Worm (Caenorhabditis elegans): ENCODE results near the gene R02F2.7.

DNA sequence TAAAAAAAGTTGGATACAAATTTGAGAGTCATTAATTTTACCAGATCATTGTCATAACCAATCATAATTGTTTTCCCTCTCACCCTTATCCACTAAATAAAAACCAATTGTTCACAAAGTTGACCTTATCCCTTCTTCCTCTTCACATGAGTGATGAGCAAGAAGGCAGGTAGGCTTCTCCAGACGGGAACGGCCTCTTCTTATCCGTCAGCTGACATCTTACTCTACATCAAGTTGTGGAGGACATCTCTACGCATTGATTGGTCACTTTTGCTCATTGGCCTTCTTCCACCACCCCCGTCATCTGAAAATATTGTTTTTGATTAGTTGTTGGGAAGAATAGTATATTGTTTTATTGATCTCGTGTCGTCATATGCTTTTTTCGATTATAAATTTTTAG lies 2.8 kb upstream of the R02F2.7 start:
- no peak for TF ChIP-seq fos-1 (tag; optimal IDR thresholded peaks at IDR 0.05)
- TF ChIP-seq unc-62 (GFP tag; optimal IDR thresholded peaks at IDR 0.05): no peak
- no peak for TF ChIP-seq zag-1 (tag; optimal IDR thresholded peaks at IDR 0.05)
- no peak for TF ChIP-seq mab-5 (tag; optimal IDR thresholded peaks at IDR 0.05)
- TF ChIP-seq nhr-10 (tag; optimal IDR thresholded peaks at IDR 0.05): no peak
- TF ChIP-seq Y55F3AM.14 (GFP tag; optimal IDR thresholded peaks at IDR 0.05): no peak
- TF ChIP-seq snpc-4 (tag; optimal IDR thresholded peaks at IDR 0.05): no peak
- TF ChIP-seq lin-39 (tag; optimal IDR thresholded peaks at IDR 0.05): no peak
- no peak for TF ChIP-seq R02D3.7 (tag; optimal IDR thresholded peaks at IDR 0.05)
- no peak for TF ChIP-seq nhr-129 (tag; optimal IDR thresholded peaks at IDR 0.05)
- no peak for TF ChIP-seq blmp-1 (tag; optimal IDR thresholded peaks at IDR 0.05; ENCODE audit: insufficient read depth)
- no peak for TF ChIP-seq skn-1 (tag; optimal IDR thresholded peaks at IDR 0.05)
- TF ChIP-seq gmeb-1 (tag; optimal IDR thresholded peaks at IDR 0.05): no peak
- no peak for TF ChIP-seq ztf-11 (tag; optimal IDR thresholded peaks at IDR 0.05)

All from whole organism, L2 larva.